Worm (Caenorhabditis elegans): ENCODE measurements around the gene str-222.
A peak's percentile ranks its signal among the peaks of the same experiment; 100 is the strongest.

Gene str-222

DNA sequence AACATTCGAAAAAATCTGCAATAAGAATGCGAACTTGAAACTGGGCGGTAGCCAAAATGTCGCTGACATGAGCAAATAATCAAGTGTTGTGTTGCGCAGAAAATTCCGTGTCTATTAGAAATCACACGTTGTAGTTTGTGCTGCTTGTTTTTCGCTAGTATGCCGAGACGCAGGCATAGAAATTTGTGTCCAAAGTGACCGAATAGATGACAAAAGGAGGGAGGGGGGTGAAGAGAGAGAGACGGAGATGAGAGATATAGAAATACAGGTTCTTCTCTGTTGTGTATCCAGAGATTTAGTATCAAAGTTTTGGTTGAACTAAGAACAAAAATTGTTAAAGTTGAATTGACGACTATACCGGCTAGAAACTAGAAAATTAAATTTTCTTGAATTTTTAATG is 8.7 kb upstream of the str-222 start:
- TF ChIP-seq ztf-3 (GFP tag; optimal IDR thresholded peaks at IDR 0.05) (no peak), F37B4.10 (GFP tag; IDR thresholded peaks at IDR 0.05) (no peak), B0035.1 (tag; optimal IDR thresholded peaks at IDR 0.05) (no peak), F55B11.4 (tag; optimal IDR thresholded peaks at IDR 0.05; ENCODE audit: borderline replicate concordance, insufficient read depth) (no peak), Y56A3A.18 (GFP tag; IDR thresholded peaks at IDR 0.05) (no peak), lin-40 (tag; optimal IDR thresholded peaks at IDR 0.05) (peak; percentile 22), Y53G8AR.9 (GFP tag; conservative IDR thresholded peaks at IDR 0.05) (0 out of 2 replicates have a peak, but pooled peaks have one; percentile 25), lin-26 (GFP tag; IDR thresholded peaks at IDR 0.05) (peak; percentile 40; the same call in 1 of the 2 replicates), gei-17 (GFP tag; optimal IDR thresholded peaks at IDR 0.05) (no peak), somi-1 (GFP tag; optimal IDR thresholded peaks at IDR 0.05) (no peak), zfh-2 (GFP tag; conservative IDR thresholded peaks at IDR 0.05) (no peak)

DNA sequence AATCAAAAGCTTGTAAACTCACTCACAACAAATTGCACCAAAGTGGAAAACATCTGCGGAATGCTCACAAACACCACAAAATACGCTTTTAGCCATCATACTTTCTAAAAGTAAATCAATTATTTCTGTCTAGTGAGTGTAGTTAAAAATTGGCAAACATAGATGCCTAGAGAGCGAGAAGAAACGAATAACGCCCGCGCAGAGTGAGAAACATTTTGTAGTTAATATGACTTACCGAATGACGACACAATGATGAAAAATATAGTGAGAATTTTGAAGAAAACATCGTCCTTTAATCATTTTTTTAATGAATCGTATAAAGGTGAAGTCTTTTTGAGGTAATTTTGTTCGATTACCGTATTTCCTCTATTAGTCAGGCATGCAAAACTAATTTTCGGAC is 6.6 kb upstream of the str-222 start, which contains the start of gene nhr-238:
Gene nhr-238, minus strand, starts transcription at position 104 of the 400 bp plus-strand sequence.
- no peak for TF ChIP-seq snpc-1.1 (tag; optimal IDR thresholded peaks at IDR 0.05; ENCODE audit: insufficient read depth)
- no peak for TF ChIP-seq ztf-28 (GFP tag; IDR thresholded peaks at IDR 0.05)
- TF ChIP-seq F10E7.11 (tag; optimal IDR thresholded peaks at IDR 0.05) = no peak
- no peak for TF ChIP-seq egl-44 (GFP tag; IDR thresholded peaks at IDR 0.05)

DNA sequence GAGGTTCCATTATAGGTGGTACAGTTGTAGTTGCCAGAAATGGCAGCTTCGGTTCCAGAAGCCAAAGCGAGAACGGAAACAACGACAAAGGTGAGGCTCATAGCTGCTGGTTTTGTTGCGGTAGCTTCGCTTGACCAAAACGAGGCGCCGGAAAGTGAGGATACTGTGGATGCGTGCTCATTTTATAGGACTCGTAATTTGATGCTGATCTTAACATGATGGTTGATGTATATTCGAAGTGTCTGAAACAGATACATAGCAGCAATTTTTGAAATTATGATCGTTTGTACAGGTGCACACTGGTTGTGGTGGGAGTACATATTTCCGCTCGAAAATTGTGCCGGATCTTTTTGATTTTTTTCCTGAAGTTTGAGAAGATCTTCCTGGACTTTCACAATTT is 4.8 kb upstream of the str-222 start, which contains the start of gene Y46H3D.8:
Gene Y46H3D.8, minus strand, starts transcription at position 101 of the 400 bp plus-strand sequence.
- TF ChIP-seq fkh-3 (tag; optimal IDR thresholded peaks at IDR 0.05) = no peak
- TF ChIP-seq lsy-27 (tag; optimal IDR thresholded peaks at IDR 0.05; ENCODE audit: borderline replicate concordance, insufficient read depth) = no peak
- TF ChIP-seq F49E8.2 (tag; optimal IDR thresholded peaks at IDR 0.05; ENCODE audit: insufficient read depth) = no peak
- no peak for TF ChIP-seq Y95B8A.8 (GFP tag; IDR thresholded peaks at IDR 0.05)
- TF ChIP-seq sptf-2 (GFP tag; optimal IDR thresholded peaks at IDR 0.05) = no peak
- no peak for TF ChIP-seq madf-6 (GFP tag; IDR thresholded peaks at IDR 0.05)
- no peak for TF ChIP-seq egl-18 (GFP tag; IDR thresholded peaks at IDR 0.05)
- TF ChIP-seq F52B5.7 (tag; optimal IDR thresholded peaks at IDR 0.05) = no peak
- TF ChIP-seq K11D2.4 (GFP tag; IDR thresholded peaks at IDR 0.05) = no peak
- no peak for TF ChIP-seq ccch-3 (GFP tag; optimal IDR thresholded peaks at IDR 0.05)
- no peak for TF ChIP-seq ceh-27 (GFP tag; optimal IDR thresholded peaks at IDR 0.05)

DNA sequence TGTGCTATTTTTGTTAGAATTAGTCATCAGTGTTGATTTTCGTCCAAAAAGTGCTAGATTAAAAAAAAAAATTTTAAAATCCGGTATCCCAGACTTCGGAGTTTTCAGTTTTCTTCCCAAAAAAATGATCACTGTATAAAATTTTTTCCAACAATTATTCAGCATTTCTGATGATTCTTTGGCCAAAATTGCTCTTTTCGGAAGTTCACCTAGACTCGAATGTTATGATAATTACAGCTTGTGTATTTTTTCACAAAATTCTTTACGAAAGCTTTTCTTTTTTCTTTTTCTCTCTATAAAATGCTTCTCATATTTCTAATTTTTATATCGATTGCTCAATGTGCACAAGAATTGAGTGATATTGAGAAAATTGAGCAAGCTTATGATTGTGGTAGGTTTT is 4.2 kb upstream of the str-222 start, which contains the start of gene irld-17:
Gene irld-17, plus strand, starts transcription at position 301 of the 400 bp plus-strand sequence.
- no peak for TF ChIP-seq ZK185.1 (tag; optimal IDR thresholded peaks at IDR 0.05; ENCODE audit: poor library complexity, severe bottlenecking)
- no peak for TF ChIP-seq pbrm-1 (GFP tag; IDR thresholded peaks at IDR 0.05)

DNA sequence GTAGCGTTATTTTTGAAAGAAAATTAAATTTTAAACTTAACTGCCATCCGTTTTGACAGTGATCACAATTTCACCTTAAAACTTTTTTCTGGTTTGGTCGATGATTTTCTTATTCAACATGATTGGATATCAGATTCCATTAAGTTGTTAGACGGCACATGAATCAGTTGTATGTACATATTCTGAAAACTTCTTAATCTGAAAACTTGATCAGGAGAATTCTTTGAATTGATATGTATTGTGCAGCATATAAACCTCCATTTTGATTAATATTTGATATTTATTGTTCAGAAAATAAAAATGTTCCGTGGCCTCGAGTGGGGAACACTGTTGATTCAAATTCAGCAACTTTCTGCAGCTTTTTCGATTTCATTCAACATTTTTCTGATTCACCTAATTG is 4.0 kb downstream of the str-222 start, which contains the start of gene str-221:
Gene str-221, plus strand, starts transcription at position 301 of the 400 bp plus-strand sequence.
- no peak for TF ChIP-seq akir-1 (GFP tag; optimal IDR thresholded peaks at IDR 0.05)
- no peak for TF ChIP-seq Y67H2A.10 (GFP tag; conservative IDR thresholded peaks at IDR 0.05)
- no peak for TF ChIP-seq ztf-25 (GFP tag; IDR thresholded peaks at IDR 0.05)
- TF ChIP-seq nfya-1 (tag; optimal IDR thresholded peaks at IDR 0.05; ENCODE audit: borderline replicate concordance, insufficient read depth) = no peak
- TF ChIP-seq Y56A3A.18 (GFP tag; IDR thresholded peaks at IDR 0.05) = no peak
- TF ChIP-seq F22D6.2 (tag; optimal IDR thresholded peaks at IDR 0.05) = no peak
- TF ChIP-seq repo-1 (tag; optimal IDR thresholded peaks at IDR 0.05) = no peak
- no peak for TF ChIP-seq nfya-2 (GFP tag; IDR thresholded peaks at IDR 0.05)

Measured in whole organism, young adult.